Worm (Caenorhabditis elegans): ENCODE measurements around the gene zig-12.
A peak's percentile ranks its signal among the peaks of the same experiment; 100 is the strongest.
"Not testable (repeated sequence)": the region's sequence is repeated elsewhere in the genome, so short reads cannot be mapped to it uniquely, and the experiment has no call there.

Gene zig-12

ce11 chrX:8763607-8764006 is at the start of gene zig-12:
zig-12 (plus strand) TSS chrX:8763907.
- no peak for TF ChIP-seq him-1 (tag; optimal IDR thresholded peaks at IDR 0.05)
- TF ChIP-seq W03F9.2 (tag; optimal IDR thresholded peaks at IDR 0.05) = no peak
- TF ChIP-seq dao-5 (tag; optimal IDR thresholded peaks at IDR 0.05) = no peak

- TF ChIP-seq W03F9.2 (tag; optimal IDR thresholded peaks at IDR 0.05) (no peak), dao-5 (tag; optimal IDR thresholded peaks at IDR 0.05) (no peak), him-1 (tag; optimal IDR thresholded peaks at IDR 0.05) (no peak)
These were observed 48.9 kb upstream of the zig-12 start for ce11 chrX:8714845-8715244.

- no peak for TF ChIP-seq dao-5 (tag; optimal IDR thresholded peaks at IDR 0.05)
- no peak for TF ChIP-seq W03F9.2 (tag; optimal IDR thresholded peaks at IDR 0.05)
- no peak for TF ChIP-seq him-1 (tag; optimal IDR thresholded peaks at IDR 0.05)
These were observed 46.9 kb upstream of the zig-12 start, which contains the start of gene F53A9.7 for ce11 chrX:8716822-8717221. F53A9.7 (minus strand) TSS chrX:8716922.

ce11 chrX:8718153-8718552 is 45.6 kb upstream of the zig-12 start:
- TF ChIP-seq him-1 (tag; optimal IDR thresholded peaks at IDR 0.05) (no peak), W03F9.2 (tag; optimal IDR thresholded peaks at IDR 0.05) (no peak), dao-5 (tag; optimal IDR thresholded peaks at IDR 0.05) (no peak)

- no peak for TF ChIP-seq dao-5 (tag; optimal IDR thresholded peaks at IDR 0.05)
- TF ChIP-seq W03F9.2 (tag; optimal IDR thresholded peaks at IDR 0.05) = no peak
- TF ChIP-seq him-1 (tag; optimal IDR thresholded peaks at IDR 0.05) = no peak
These were observed 44.9 kb upstream of the zig-12 start, which contains the start of gene F53A9.8 for ce11 chrX:8718856-8719255. F53A9.8 (minus strand) TSS chrX:8718904.

ce11 chrX:8719888-8720287 is 43.8 kb upstream of the zig-12 start:
- TF ChIP-seq W03F9.2 (tag; optimal IDR thresholded peaks at IDR 0.05) = no peak
- TF ChIP-seq dao-5 (tag; optimal IDR thresholded peaks at IDR 0.05) = no peak
- no peak for TF ChIP-seq him-1 (tag; optimal IDR thresholded peaks at IDR 0.05)

ce11 chrX:8720658-8721057 is 43.0 kb upstream of the zig-12 start, which contains the start of gene F53A9.9:
F53A9.9 (minus strand) TSS chrX:8720758.
- TF ChIP-seq him-1 (tag; optimal IDR thresholded peaks at IDR 0.05) = no peak
- TF ChIP-seq W03F9.2 (tag; optimal IDR thresholded peaks at IDR 0.05) = no peak
- TF ChIP-seq dao-5 (tag; optimal IDR thresholded peaks at IDR 0.05) = no peak

ce11 chrX:8721273-8721672 is 42.4 kb upstream of the zig-12 start:
- TF ChIP-seq him-1 (tag; optimal IDR thresholded peaks at IDR 0.05) (no peak), W03F9.2 (tag; optimal IDR thresholded peaks at IDR 0.05) (no peak), dao-5 (tag; optimal IDR thresholded peaks at IDR 0.05) (no peak)

ce11 chrX:8723127-8723600 is 40.5 kb upstream of the zig-12 start, which contains the start of gene tnt-2:
tnt-2 (minus strand) TSS chrX:8723550.
- no peak for TF ChIP-seq W03F9.2 (tag; optimal IDR thresholded peaks at IDR 0.05)
- TF ChIP-seq dao-5 (tag; optimal IDR thresholded peaks at IDR 0.05) = no peak
- no peak for TF ChIP-seq him-1 (tag; optimal IDR thresholded peaks at IDR 0.05)

ce11 chrX:8723840-8724239 is 39.9 kb upstream of the zig-12 start:
- TF ChIP-seq dao-5 (tag; optimal IDR thresholded peaks at IDR 0.05) (no peak), him-1 (tag; optimal IDR thresholded peaks at IDR 0.05) (no peak), W03F9.2 (tag; optimal IDR thresholded peaks at IDR 0.05) (no peak)

- TF ChIP-seq W03F9.2 (tag; optimal IDR thresholded peaks at IDR 0.05) (no peak), him-1 (tag; optimal IDR thresholded peaks at IDR 0.05) (no peak), dao-5 (tag; optimal IDR thresholded peaks at IDR 0.05) (no peak)
These were observed 36.4 kb upstream of the zig-12 start, which contains the start of gene EGAP4.1 for ce11 chrX:8727306-8727705. EGAP4.1 (minus strand) TSS chrX:8727406.

ce11 chrX:8731822-8732221 is 31.9 kb upstream of the zig-12 start, which contains the start of gene M02D8.6:
M02D8.6 (minus strand) TSS chrX:8731922.
- TF ChIP-seq dao-5, W03F9.2, him-1 (tag; optimal IDR thresholded peaks at IDR 0.05): not testable (repeated sequence)

- peak; percentile 68 for TF ChIP-seq W03F9.2 (tag; optimal IDR thresholded peaks at IDR 0.05)
- TF ChIP-seq dao-5 (tag; optimal IDR thresholded peaks at IDR 0.05) = no peak
- TF ChIP-seq him-1 (tag; optimal IDR thresholded peaks at IDR 0.05) = no peak
These were observed 26.7 kb upstream of the zig-12 start, which contains the start of gene M02D8.3 for ce11 chrX:8736965-8737464. M02D8.3 (minus strand) TSS chrX:8737015.

ce11 chrX:8737801-8738200 is 25.9 kb upstream of the zig-12 start:
- no peak for TF ChIP-seq W03F9.2 (tag; optimal IDR thresholded peaks at IDR 0.05)
- TF ChIP-seq dao-5 (tag; optimal IDR thresholded peaks at IDR 0.05) = no peak
- no peak for TF ChIP-seq him-1 (tag; optimal IDR thresholded peaks at IDR 0.05)

ce11 chrX:8739373-8739772 is 24.3 kb upstream of the zig-12 start, which contains the start of gene M02D8.2:
M02D8.2 (plus strand) TSS chrX:8739673.
- no peak for TF ChIP-seq W03F9.2 (tag; optimal IDR thresholded peaks at IDR 0.05)

Data from whole organism, L4/young adult.